Fruit fly (Drosophila melanogaster) whole organism: ENCODE results near the gene Grip128.

Experiments used
- CG8478 ChIP-seq: fragments of >200 bp; optimal IDR thresholded peaks from 2 replicates; lab custom pipeline; 2018; ENCODE audit warnings: inconsistent platforms
- Dll ChIP-seq: fragments of >200 bp; optimal IDR thresholded peaks from 2 replicates; lab custom pipeline; 2017
- EcR ChIP-seq, 2 experiments: fragments of >200 bp; optimal IDR thresholded peaks; 2 replicates each; lab custom pipeline; 2017; ENCODE audit warnings: missing biosample characterization in 2 of 2, missing genetic modification characterization in 2 of 2, missing genetic modification reagents in 2 of 2
- pan ChIP-seq: fragments of >200 bp; optimal IDR thresholded peaks from 2 replicates; lab custom pipeline; 2017
- psq ChIP-seq: fragments of >200 bp; optimal IDR thresholded peaks from 2 replicates; lab custom pipeline; 2017
- usp ChIP-seq: fragments of >200 bp; optimal IDR thresholded peaks from 2 replicates; lab custom pipeline; 2017; ENCODE audit warnings: missing biosample characterization, missing genetic modification characterization, mixed read lengths

The Grip128 gene

DNA sequence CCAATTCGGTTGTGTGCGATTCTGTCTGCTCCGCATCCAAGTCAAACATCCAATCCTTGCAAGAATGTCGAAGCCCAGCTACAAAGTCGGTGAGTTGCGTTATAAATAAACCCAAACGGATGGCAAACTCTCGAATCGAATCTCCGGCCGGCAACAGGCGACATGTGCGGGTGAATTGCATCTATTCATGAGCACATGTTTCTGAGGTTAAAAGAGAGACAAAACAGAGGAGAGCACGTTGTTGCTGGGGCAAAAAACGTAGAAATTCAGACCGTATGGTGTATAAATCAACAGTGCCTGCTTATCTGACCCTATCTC lies 21.6 kb downstream of the Grip128 start:
- no peak for TF ChIP-seq pan
- TF ChIP-seq psq (lab: Kevin White, UChicago) = no peak
- no peak for TF ChIP-seq EcR (GFP tag; optimal IDR thresholded peaks at IDR 0.05; lab: Kevin White, UChicago)
- TF ChIP-seq Dll = no peak
- no peak for TF ChIP-seq CG8478 (lab: Kevin White, UChicago)
- no peak for TF ChIP-seq usp

dm6 chrX:15449490-15450326 lies 22.2 kb downstream of the Grip128 start, which contains the start of the genes Scamp and Ahcy:
Gene Scamp, minus strand, starts transcription at chrX:15449883.
Gene Ahcy, plus strand, starts transcription at chrX:15450261.
- no peak for TF ChIP-seq pan
- no peak for TF ChIP-seq CG8478 (lab: Kevin White, UChicago)
- no peak for TF ChIP-seq EcR (GFP tag; optimal IDR thresholded peaks at IDR 0.05; lab: Kevin White, UChicago)
- TF ChIP-seq psq (lab: Kevin White, UChicago) = no peak
- TF ChIP-seq Dll = no peak
- no peak for TF ChIP-seq usp

- TF ChIP-seq usp (no peak), CG8478 (lab: Kevin White, UChicago) (no peak), psq (lab: Kevin White, UChicago) (no peak), pan (no peak), Dll (no peak), EcR (GFP tag; optimal IDR thresholded peaks at IDR 0.05; lab: Kevin White, UChicago) (no peak)
These were observed 23.1 kb downstream of the Grip128 start for dm6 chrX:15448809-15449208.

- TF ChIP-seq usp (no peak), CG8478 (lab: Kevin White, UChicago) (no peak)
These were observed 23.8 kb downstream of the Grip128 start for dm6 chrX:15448136-15448535.

DNA sequence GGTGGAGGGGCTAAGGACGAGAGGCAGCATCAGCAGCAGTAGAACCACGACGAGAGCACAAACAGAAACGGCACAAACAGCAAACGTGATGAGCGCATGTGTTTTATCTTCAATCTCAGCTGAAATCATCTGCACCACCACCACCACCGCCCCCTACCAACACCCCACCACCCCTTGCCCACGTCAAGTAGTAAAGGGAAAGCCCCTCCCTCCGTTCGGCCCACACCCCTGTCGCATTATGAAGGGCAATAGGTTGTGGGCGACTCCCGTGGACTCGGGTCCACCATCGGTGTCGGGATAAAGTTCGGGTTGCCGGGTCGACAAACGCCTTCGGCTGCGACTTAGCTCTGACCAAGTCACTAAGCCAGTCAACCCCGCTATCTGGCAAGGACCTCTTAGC lies 28.4 kb downstream of the Grip128 start:
- no peak for TF ChIP-seq usp
- TF ChIP-seq EcR (GFP tag; optimal IDR thresholded peaks at IDR 0.05; lab: Kevin White, UChicago) = no peak
- no peak for TF ChIP-seq psq (lab: Kevin White, UChicago)
- TF ChIP-seq Dll = no peak
- no peak for TF ChIP-seq CG8478 (lab: Kevin White, UChicago)
- TF ChIP-seq pan = no peak

- TF ChIP-seq EcR (GFP tag; optimal IDR thresholded peaks at IDR 0.05; lab: Kevin White, UChicago) (no peak), Dll (no peak), usp (no peak), pan (no peak), psq (lab: Kevin White, UChicago) (no peak), CG8478 (lab: Kevin White, UChicago) (no peak)
These were observed 30.7 kb downstream of the Grip128 start, which contains the start of gene Cngl for dm6 chrX:15441245-15441644. Gene Cngl, minus strand, starts transcription at chrX:15441252.
